Worm (Caenorhabditis elegans) whole organism, midembryonic: ENCODE measurements around the gene fbxa-144.

Experiments used
- T22C8.4 ChIP-seq: fragments of 200-800 bp; sonication (Bioruptor generic); IDR thresholded peaks from 2 replicates; pipeline ENCODE4 v1.3.6; 2022; ENCODE audit warnings: missing genetic modification characterization, missing compliant biosample characterization
- cog-1 ChIP-seq: sonication (generic microtip); optimal IDR thresholded peaks from 2 replicates; lab custom pipeline; 2016; ENCODE audit warnings: missing genetic modification characterization, missing compliant biosample characterization
- flt-1 ChIP-seq: fragments of 200-800 bp; sonication (Bioruptor generic); IDR thresholded peaks from 2 replicates; pipeline ENCODE4 v1.3.6; 2022; ENCODE audit warnings: missing genetic modification characterization, missing compliant biosample characterization
- klf-2 ChIP-seq: fragments of 200-800 bp; sonication (Bioruptor generic); conservative IDR thresholded peaks from 2 replicates; pipeline ENCODE4 v1.3.6; 2022; ENCODE audit warnings: missing genetic modification reagents, missing genetic modification characterization, missing compliant biosample characterization
- med-1 ChIP-seq: sonication (generic microtip); optimal IDR thresholded peaks from 2 replicates; lab custom pipeline; 2017; ENCODE audit warnings: missing genetic modification characterization, mild to moderate bottlenecking, missing compliant biosample characterization, antibody characterized with exemption, missing genetic modification reagents; ENCODE audit not compliant: insufficient read depth
- ref-1 ChIP-seq: fragments of 200-800 bp; sonication (Bioruptor generic); conservative IDR thresholded peaks from 2 replicates; pipeline ENCODE4 v1.3.6; 2022; ENCODE audit warnings: missing genetic modification reagents, missing genetic modification characterization, missing compliant biosample characterization
- tab-1 ChIP-seq: fragments of 200-800 bp; sonication (Bioruptor generic); IDR thresholded peaks from 2 replicates; pipeline ENCODE4 v1.3.6; 2022; ENCODE audit warnings: missing genetic modification characterization, missing compliant biosample characterization
- ztf-23 ChIP-seq: fragments of 200-800 bp; sonication (Bioruptor generic); IDR thresholded peaks from 2 replicates; pipeline ENCODE4 v1.3.6; 2022; ENCODE audit warnings: missing genetic modification reagents, missing genetic modification characterization, missing compliant biosample characterization
- ztf-29 ChIP-seq: fragments of 200-800 bp; sonication (Bioruptor generic); IDR thresholded peaks from 2 replicates; pipeline ENCODE4 v1.3.6; 2022; ENCODE audit warnings: missing genetic modification reagents, missing genetic modification characterization, missing compliant biosample characterization

fbxa-144 gene

DNA sequence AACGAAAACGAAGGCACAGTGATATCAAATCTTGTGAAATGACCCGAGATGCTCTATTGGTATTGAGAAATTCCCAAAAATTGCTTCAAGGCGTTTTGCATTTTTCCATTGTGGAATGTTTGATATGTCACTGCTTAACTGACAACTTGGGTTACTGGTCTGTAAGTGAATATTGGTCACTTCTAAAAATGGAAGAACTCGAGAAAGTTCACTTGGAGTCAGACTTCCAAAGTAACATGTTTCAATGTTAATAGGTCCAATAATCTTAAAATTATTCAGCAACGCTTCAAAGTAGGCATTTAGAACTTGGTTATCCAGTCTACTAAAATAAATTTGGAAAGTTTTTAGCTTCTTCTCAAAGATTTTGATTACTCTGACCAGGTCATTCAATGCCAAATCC is at the start of gene fbxa-144:
Gene fbxa-144 (minus strand): TSS at position 101 of the 400 bp plus-strand sequence.
- TF ChIP-seq cog-1 (no peak), klf-2 (GFP tag; lab: Robert Waterston, UW) (no peak), ztf-23 (GFP tag; lab: Robert Waterston, UW) (no peak), ref-1 (GFP tag; lab: Robert Waterston, UW) (no peak), med-1 (no peak), ztf-29 (no peak), tab-1 (no peak), flt-1 (GFP tag; lab: Robert Waterston, UW) (no peak)

DNA sequence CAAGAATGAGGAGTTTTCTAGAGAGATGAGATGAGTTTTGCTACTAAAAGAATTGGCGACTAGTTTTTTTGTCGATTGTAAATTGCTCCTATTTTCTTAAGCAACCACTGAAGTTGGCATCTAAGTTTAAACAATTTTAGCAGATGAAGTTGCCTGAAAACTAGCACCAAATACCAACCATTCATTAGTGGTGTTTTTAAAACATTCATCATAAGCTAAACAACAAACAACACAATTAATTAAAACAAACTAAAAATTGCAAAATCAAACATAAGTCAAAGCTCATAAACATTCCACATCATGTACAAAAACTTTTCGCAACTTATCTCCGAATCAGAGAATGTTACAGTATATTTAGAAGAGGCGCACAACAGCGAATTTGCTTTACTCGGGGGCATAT is 49.5 kb upstream of the fbxa-144 start, which contains the start of gene srz-13:
Gene srz-13 (plus strand): TSS at position 301 of the 400 bp plus-strand sequence.
- TF ChIP-seq ztf-29 (no peak), cog-1 (no peak), flt-1 (GFP tag; lab: Robert Waterston, UW) (no peak)

DNA sequence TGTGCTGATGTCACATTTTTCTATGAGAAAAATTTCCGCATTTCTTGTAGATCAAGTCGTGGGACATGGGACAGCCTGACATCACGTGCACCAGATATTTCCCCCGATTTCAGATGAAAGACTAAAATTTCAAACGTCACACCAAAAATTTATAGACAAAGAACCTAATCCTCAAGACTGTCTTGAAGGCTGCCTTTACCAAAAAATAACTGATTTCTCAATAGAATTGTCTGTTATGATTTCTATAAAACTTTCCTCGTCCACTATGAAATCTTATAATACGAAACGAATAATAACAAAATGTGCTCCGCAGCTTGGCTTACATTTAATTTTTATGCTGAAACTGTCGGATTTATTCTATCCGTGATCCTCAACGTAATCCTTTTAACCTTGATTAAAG is 47.7 kb upstream of the fbxa-144 start, which contains the start of gene str-106:
Gene str-106 (plus strand): TSS at position 301 of the 400 bp plus-strand sequence.
- TF ChIP-seq T22C8.4 (GFP tag; lab: Robert Waterston, UW): no peak

DNA sequence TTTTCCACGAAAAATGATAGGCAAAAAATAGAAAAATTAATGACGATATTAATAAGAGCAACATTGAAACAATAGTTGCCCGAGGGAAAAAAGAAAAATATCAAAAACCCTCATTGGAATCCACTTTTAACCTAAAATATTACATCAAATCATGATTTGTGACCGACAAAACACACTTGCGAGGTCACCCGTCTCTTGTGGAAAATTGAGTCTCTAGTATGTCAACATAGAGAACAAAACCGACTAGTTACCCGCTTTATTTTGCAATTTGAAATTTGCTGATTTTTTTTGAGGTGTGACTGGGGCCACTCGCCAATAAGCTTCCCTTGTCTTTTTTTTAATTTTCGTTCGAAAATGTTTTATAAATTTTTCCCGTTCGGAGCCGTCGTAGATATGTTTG is 43.2 kb upstream of the fbxa-144 start, which contains the start of gene cyp-33D1:
Gene cyp-33D1 (minus strand): TSS at position 101 of the 400 bp plus-strand sequence.
- no peak for TF ChIP-seq tab-1
- TF ChIP-seq ztf-29: no peak
- TF ChIP-seq cog-1: no peak
- TF ChIP-seq flt-1 (GFP tag; lab: Robert Waterston, UW): no peak
- TF ChIP-seq ztf-23 (GFP tag; lab: Robert Waterston, UW): no peak
- no peak for TF ChIP-seq klf-2 (GFP tag; lab: Robert Waterston, UW)
- no peak for TF ChIP-seq ref-1 (GFP tag; lab: Robert Waterston, UW)
- TF ChIP-seq T22C8.4 (GFP tag; lab: Robert Waterston, UW): no peak
- TF ChIP-seq med-1: no peak

DNA sequence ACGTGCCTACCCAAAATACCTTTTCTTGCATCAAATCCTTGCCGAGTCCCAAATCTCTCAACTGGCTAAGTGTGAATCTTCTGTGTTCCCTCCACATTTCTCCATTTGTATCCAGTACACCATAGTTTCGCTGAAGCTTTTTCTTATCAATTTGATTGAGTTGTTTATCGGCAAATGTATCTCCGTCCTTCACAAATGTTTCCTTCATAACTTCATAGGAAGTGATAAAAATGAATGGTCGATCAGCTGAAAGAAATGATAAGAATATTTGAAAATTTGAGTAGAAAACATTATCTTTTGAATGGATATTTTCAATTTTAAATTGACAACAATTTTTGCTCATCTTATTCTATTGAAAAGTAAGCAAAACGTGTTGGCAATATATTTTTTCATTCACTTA is 42.6 kb upstream of the fbxa-144 start:
- TF ChIP-seq klf-2 (GFP tag; lab: Robert Waterston, UW): no peak
- no peak for TF ChIP-seq ztf-29
- TF ChIP-seq ref-1 (GFP tag; lab: Robert Waterston, UW): no peak
- no peak for TF ChIP-seq T22C8.4 (GFP tag; lab: Robert Waterston, UW)
- no peak for TF ChIP-seq cog-1
- no peak for TF ChIP-seq tab-1
- TF ChIP-seq flt-1 (GFP tag; lab: Robert Waterston, UW): no peak
- no peak for TF ChIP-seq ztf-23 (GFP tag; lab: Robert Waterston, UW)
- TF ChIP-seq med-1: no peak

DNA sequence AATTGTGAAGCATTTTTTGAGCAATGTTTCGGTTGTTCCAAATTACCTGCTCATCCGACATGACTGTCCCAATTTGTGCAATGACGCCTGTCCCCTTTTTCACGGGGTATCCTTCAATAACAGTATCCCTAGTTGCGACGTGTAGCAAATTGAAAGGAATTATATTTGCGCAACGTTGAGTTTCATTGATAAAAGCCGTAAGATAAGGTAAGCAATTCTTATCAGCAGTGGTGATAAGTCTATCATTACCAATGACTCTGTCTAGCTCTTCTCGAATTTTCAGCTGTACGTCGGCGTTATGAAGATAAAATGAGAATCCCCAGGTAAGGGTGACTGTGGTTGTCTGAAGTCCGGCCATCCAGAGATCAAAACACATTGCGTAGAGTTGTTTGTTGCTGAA is 41.5 kb upstream of the fbxa-144 start:
- TF ChIP-seq T22C8.4 (GFP tag; lab: Robert Waterston, UW) (no peak), klf-2 (GFP tag; lab: Robert Waterston, UW) (no peak), med-1 (no peak), ztf-23 (GFP tag; lab: Robert Waterston, UW) (no peak), ztf-29 (no peak), cog-1 (no peak), ref-1 (GFP tag; lab: Robert Waterston, UW) (no peak), flt-1 (GFP tag; lab: Robert Waterston, UW) (no peak), tab-1 (no peak)

DNA sequence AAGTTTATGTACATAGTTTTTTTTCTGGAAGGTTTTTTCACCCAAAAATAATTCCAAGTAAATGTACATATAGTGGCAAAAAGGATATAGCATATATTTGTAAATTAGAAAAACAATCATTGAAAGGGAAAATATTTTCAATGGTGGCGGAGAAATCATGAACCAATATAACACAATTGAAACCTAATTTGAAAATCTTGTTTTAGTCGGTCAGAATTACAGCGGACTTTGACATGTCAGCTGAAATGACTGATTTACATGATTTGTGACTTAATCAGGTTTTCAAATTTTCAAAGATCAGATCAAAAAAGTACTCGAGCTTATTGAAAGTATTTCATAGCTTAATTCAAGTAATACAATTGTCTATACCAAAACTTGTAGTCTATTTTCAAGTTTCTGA is 39.1 kb upstream of the fbxa-144 start, which contains the start of gene K05D4.9:
Gene K05D4.9 (minus strand): TSS at position 101 of the 400 bp plus-strand sequence.
- TF ChIP-seq klf-2 (GFP tag; lab: Robert Waterston, UW) (no peak), flt-1 (GFP tag; lab: Robert Waterston, UW) (no peak), med-1 (no peak), ztf-23 (GFP tag; lab: Robert Waterston, UW) (no peak), tab-1 (no peak), T22C8.4 (GFP tag; lab: Robert Waterston, UW) (no peak), ref-1 (GFP tag; lab: Robert Waterston, UW) (no peak), cog-1 (no peak), ztf-29 (no peak)

DNA sequence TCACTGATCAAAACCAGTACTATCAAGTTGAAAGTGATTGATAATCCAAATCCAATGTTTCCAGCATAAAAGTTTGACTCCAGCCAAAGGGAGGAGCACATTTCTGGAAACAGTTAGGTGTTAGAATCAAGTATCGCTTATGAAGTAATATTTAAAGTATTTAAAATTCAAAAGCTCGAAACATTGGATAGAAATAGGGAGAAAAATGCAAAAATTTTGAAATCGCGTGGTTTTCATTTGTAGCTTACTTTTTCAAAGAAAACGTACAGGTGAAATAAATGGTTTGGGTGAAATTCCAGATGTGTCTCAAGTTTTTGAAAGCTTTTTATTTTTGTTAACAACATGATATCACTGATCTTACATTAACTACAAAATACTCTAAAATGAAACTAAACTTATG is 36.4 kb upstream of the fbxa-144 start, which contains the start of gene str-111:
Gene str-111 (minus strand): TSS at position 101 of the 400 bp plus-strand sequence.
- TF ChIP-seq ztf-29 (no peak), klf-2 (GFP tag; lab: Robert Waterston, UW) (no peak), ztf-23 (GFP tag; lab: Robert Waterston, UW) (no peak), med-1 (no peak), ref-1 (GFP tag; lab: Robert Waterston, UW) (no peak), flt-1 (GFP tag; lab: Robert Waterston, UW) (no peak), tab-1 (no peak), cog-1 (no peak), T22C8.4 (GFP tag; lab: Robert Waterston, UW) (no peak)

DNA sequence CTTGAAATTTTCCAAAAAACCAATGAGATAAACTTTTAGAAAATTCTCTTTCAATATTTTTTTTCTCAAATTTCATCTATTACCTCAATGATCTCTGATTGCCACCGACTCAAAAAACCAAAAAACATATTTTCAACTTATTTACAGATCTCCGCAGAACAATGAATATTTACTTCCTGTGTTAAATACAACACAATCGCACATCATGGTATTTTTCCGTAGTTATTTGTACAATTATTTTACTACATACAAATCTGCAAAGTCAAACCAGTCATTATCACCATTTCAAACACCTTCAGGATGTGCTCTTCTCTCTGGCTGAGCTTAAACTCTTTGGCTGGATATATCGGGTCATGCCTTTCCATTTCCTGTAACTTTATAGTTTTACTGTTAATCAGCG is 33.3 kb upstream of the fbxa-144 start, which contains the start of gene str-108:
Gene str-108 (plus strand): TSS at position 301 of the 400 bp plus-strand sequence.
- no peak for TF ChIP-seq klf-2 (GFP tag; lab: Robert Waterston, UW)
- TF ChIP-seq ztf-29: no peak
- TF ChIP-seq med-1: no peak
- no peak for TF ChIP-seq T22C8.4 (GFP tag; lab: Robert Waterston, UW)
- TF ChIP-seq flt-1 (GFP tag; lab: Robert Waterston, UW): no peak
- no peak for TF ChIP-seq ref-1 (GFP tag; lab: Robert Waterston, UW)
- TF ChIP-seq ztf-23 (GFP tag; lab: Robert Waterston, UW): no peak
- TF ChIP-seq tab-1: no peak
- TF ChIP-seq cog-1: no peak

DNA sequence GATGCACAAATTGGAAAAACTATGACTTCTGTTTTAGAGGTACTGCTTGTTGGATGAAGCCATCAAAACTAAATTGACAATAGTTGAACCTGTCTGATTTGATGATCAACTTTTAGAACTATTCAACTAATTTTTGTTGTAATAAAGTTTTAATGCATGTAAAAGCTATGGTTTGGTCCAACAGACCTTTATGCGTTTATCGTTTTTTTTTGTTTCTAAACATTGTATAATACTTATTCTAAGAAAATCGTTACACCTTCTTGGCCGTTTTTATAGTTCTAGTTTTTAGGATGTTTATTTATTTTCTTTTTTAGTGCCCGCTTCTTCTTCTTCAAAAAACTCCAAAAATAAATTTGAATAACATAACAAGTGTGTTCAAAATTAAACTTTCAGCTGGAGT is 31.1 kb upstream of the fbxa-144 start, which contains the start of gene F10A3.12:
Gene F10A3.12 (plus strand): TSS at position 301 of the 400 bp plus-strand sequence.
- TF ChIP-seq klf-2 (GFP tag; lab: Robert Waterston, UW) (no peak), ref-1 (GFP tag; lab: Robert Waterston, UW) (no peak), ztf-29 (no peak), cog-1 (no peak), med-1 (no peak), T22C8.4 (GFP tag; lab: Robert Waterston, UW) (no peak), tab-1 (no peak), flt-1 (GFP tag; lab: Robert Waterston, UW) (no peak), ztf-23 (GFP tag; lab: Robert Waterston, UW) (no peak)
